Worm (Caenorhabditis elegans) whole organism, L1 larva: ENCODE results near the gene dhs-24.

Experiments
- alr-1 ChIP-seq: fragments of 200-800 bp; sonication (Bioruptor generic); optimal IDR thresholded peaks from 2 replicates; lab custom pipeline; 2018; ENCODE audit warnings: borderline replicate concordance, mild to moderate bottlenecking, missing genetic modification characterization, missing compliant biosample characterization
- nhr-12 ChIP-seq: sonication (generic microtip); optimal IDR thresholded peaks from 2 replicates; lab custom pipeline; 2017; ENCODE audit warnings: missing biosample characterization, missing genetic modification characterization
- nhr-20 ChIP-seq: sonication (generic microtip); optimal IDR thresholded peaks from 2 replicates; lab custom pipeline; 2016; ENCODE audit warnings: mild to moderate bottlenecking, missing genetic modification characterization, missing compliant biosample characterization
- nhr-77 ChIP-seq: fragments of 150-350 bp; optimal IDR thresholded peaks from 2 replicates; lab custom pipeline; 2014; ENCODE audit warnings: missing biosample characterization, missing genetic modification characterization
- pqm-1 ChIP-seq: sonication (generic microtip); optimal IDR thresholded peaks from 3 replicates; lab custom pipeline; 2017; ENCODE audit warnings: missing biosample characterization, missing genetic modification characterization

- no peak for TF ChIP-seq pqm-1 (tag; lab: Kevin White, UChicago)
- TF ChIP-seq alr-1 (tag; lab: Kevin White, UChicago), result no peak
- TF ChIP-seq nhr-77, result no peak
- TF ChIP-seq nhr-12 (tag; lab: Kevin White, UChicago), result no peak
- no peak for TF ChIP-seq nhr-20
Measured at ce11 chrV:19981832-19982462, 35.5 kb upstream of the dhs-24 start, which contains the start of gene Y60A3A.24.
